Fruit fly (Drosophila melanogaster) whole organism, adult: ENCODE data around the gene Bin1.
"Not testable (repeated sequence)": the region's sequence is repeated elsewhere in the genome, so short reads cannot be mapped to it uniquely, and the experiment has no call there.

Experiments
- CG11617 ChIP-seq: fragments of 200-800 bp; sonication (Bioruptor generic); optimal IDR thresholded peaks from 2 replicates; lab custom pipeline; 2017; ENCODE audit warnings: mild to moderate bottlenecking, missing biosample characterization, missing genetic modification reagents, missing genetic modification characterization
- CG12768 ChIP-seq: fragments of 200-800 bp; sonication (Bioruptor generic); optimal IDR thresholded peaks from 2 replicates; lab custom pipeline; 2017; ENCODE audit warnings: missing biosample characterization, missing genetic modification characterization, mild to moderate bottlenecking, moderate library complexity, missing genetic modification reagents
- CG14711 ChIP-seq: fragments of 200-800 bp; sonication (Bioruptor generic); optimal IDR thresholded peaks from 2 replicates; lab custom pipeline; 2018; ENCODE audit warnings: missing biosample characterization, mild to moderate bottlenecking, missing genetic modification characterization, moderate library complexity
- CG1620 ChIP-seq: fragments of 200-800 bp; sonication (Bioruptor generic); optimal IDR thresholded peaks from 2 replicates; lab custom pipeline; 2016; ENCODE audit warnings: missing biosample characterization, missing genetic modification characterization
- CG33017 ChIP-seq: fragments of 200-800 bp; sonication (Bioruptor generic); optimal IDR thresholded peaks from 2 replicates; lab custom pipeline; 2018; ENCODE audit warnings: missing biosample characterization, mild to moderate bottlenecking, missing genetic modification characterization, moderate library complexity
- CG5204 ChIP-seq: fragments of 200-800 bp; sonication (Bioruptor generic); optimal IDR thresholded peaks from 2 replicates; lab custom pipeline; 2016; ENCODE audit warnings: missing biosample characterization, missing genetic modification characterization
- CG7045 ChIP-seq: fragments of 200-800 bp; sonication (Bioruptor generic); optimal IDR thresholded peaks from 2 replicates; lab custom pipeline; 2017; ENCODE audit warnings: missing biosample characterization, mild to moderate bottlenecking, missing genetic modification characterization
- CG7101 ChIP-seq: fragments of 200-800 bp; sonication (Bioruptor generic); optimal IDR thresholded peaks from 2 replicates; lab custom pipeline; 2018; ENCODE audit warnings: missing biosample characterization, mild to moderate bottlenecking, missing genetic modification characterization, moderate library complexity
- Clk ChIP-seq: fragments of 200-800 bp; sonication (Bioruptor generic); optimal IDR thresholded peaks from 2 replicates; lab custom pipeline; 2017; ENCODE audit warnings: missing biosample characterization, missing genetic modification characterization
- Crg-1 ChIP-seq: fragments of 200-800 bp; sonication (Bioruptor generic); optimal IDR thresholded peaks from 2 replicates; lab custom pipeline; 2016; ENCODE audit warnings: missing biosample characterization, missing genetic modification characterization
- Hr96 ChIP-seq: fragments of 200-800 bp; sonication (Bioruptor generic); optimal IDR thresholded peaks from 2 replicates; lab custom pipeline; 2016; ENCODE audit warnings: missing biosample characterization, missing genetic modification characterization
- Mnt ChIP-seq: fragments of 200-800 bp; sonication (Bioruptor generic); optimal IDR thresholded peaks from 2 replicates; lab custom pipeline; 2016; ENCODE audit warnings: missing biosample characterization, mild to moderate bottlenecking, missing genetic modification characterization
- bab1 ChIP-seq: fragments of 200-800 bp; sonication (Bioruptor generic); optimal IDR thresholded peaks from 3 replicates; lab custom pipeline; 2019; ENCODE audit warnings: missing biosample characterization, mild to moderate bottlenecking, missing genetic modification characterization, moderate library complexity
- cic ChIP-seq: fragments of 200-800 bp; sonication (Bioruptor generic); optimal IDR thresholded peaks from 2 replicates; lab custom pipeline; 2017; ENCODE audit warnings: missing biosample characterization, mild to moderate bottlenecking, missing genetic modification characterization, moderate library complexity
- cnc ChIP-seq, 2 experiments: fragments of >200 bp; optimal IDR thresholded peaks; 2 replicates each; lab custom pipeline; 2017
- kay ChIP-seq: fragments of 200-800 bp; sonication (Bioruptor generic); peaks from one replicate; lab custom pipeline; 2016; ENCODE audit warnings: missing biosample characterization, missing genetic modification characterization, borderline replicate concordance
- ovo ChIP-seq: fragments of 200-800 bp; sonication (Bioruptor generic); optimal IDR thresholded peaks from 2 replicates; lab custom pipeline; 2016; ENCODE audit warnings: missing biosample characterization, missing genetic modification characterization
- pad ChIP-seq: fragments of 200-800 bp; sonication (Bioruptor generic); optimal IDR thresholded peaks from 3 replicates; lab custom pipeline; 2017; ENCODE audit warnings: missing biosample characterization, missing genetic modification characterization, mild to moderate bottlenecking, moderate library complexity, missing genetic modification reagents
- tj ChIP-seq: fragments of 200-800 bp; sonication (Bioruptor generic); optimal IDR thresholded peaks from 3 replicates; lab custom pipeline; 2017; ENCODE audit warnings: missing biosample characterization, mild to moderate bottlenecking, missing genetic modification characterization, moderate library complexity
- toe ChIP-seq: fragments of 200-800 bp; sonication (Bioruptor generic); optimal IDR thresholded peaks from 2 replicates; lab custom pipeline; 2016; ENCODE audit warnings: missing biosample characterization, missing genetic modification characterization

Bin1 gene

DNA sequence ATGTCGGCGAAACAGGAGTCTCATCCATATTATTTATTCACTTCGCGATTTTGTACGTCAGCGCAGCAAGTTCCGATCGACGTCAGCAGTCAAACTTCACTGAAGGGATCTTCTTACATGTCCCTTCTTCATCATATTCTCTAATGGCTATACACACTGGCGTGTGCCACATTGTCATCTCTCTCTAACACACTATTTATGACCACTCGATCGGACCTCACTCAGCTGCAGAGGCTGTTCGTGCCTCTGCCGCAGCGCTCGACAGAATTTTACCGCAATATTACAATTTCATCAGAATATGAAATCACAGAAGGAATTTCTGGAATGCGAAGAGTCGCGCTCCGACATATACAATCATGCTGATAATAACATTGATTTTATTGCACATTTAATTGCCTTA is at the start of gene Bin1:
Bin1 (minus strand) TSS at position 101 of the 400 bp plus-strand sequence.
- TF ChIP-seq CG7101 (tag; lab: Kevin White, UChicago); Crg-1; toe (GFP tag; lab: Kevin White, UChicago): not testable (repeated sequence)

DNA sequence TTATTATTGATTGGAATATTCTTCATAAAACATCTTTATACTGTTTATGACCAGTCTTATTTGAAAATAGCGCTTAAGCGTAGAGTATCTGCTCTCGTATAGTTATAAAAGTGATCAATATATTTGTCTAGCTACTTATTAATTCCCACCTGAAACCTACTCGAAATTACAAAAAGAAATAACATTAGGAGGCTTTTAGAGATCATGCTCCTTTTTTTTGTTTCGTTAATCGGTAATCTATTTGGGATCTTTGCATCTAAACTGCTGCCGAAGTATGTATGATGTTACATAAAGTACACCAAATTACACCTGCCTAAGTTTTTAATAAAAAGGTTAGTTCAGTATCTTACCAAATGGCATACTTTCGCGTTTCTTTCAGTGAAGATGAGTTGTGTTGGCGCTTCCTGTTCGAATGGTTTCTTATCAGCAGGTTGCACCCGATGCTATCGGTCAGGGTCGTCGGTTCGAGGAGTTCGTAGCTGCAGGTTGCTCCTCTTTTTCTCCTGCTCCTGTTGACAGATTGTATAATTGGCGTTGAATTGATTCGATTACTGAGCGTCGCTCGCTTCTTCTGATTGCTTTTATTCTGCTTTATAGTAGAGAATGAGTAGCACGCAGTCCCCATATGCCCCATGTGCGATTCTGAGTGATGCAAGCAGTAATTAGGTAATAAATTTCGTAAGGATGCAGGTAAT is 48.8 kb upstream of the Bin1 start:
- TF ChIP-seq pad (no peak), CG7101 (tag; lab: Kevin White, UChicago) (no peak), cnc (optimal IDR thresholded peaks at IDR 0.05; lab: Kevin White, UChicago) (no peak), Hr96 (GFP tag; lab: Kevin White, UChicago) (no peak), tj (GFP tag; lab: Kevin White, UChicago) (no peak), CG1620 (GFP tag; lab: Kevin White, UChicago) (no peak), cic (GFP tag; lab: Kevin White, UChicago) (no peak), Clk (GFP tag; lab: Kevin White, UChicago) (no peak), CG7045 (GFP tag; lab: Kevin White, UChicago) (no peak), bab1 (GFP tag; lab: Kevin White, UChicago) (no peak), CG5204 (GFP tag; lab: Kevin White, UChicago) (no peak), kay (GFP tag; lab: Kevin White, UChicago) (no peak), toe (GFP tag; lab: Kevin White, UChicago) (no peak), Crg-1 (no peak), CG11617 (GFP tag; lab: Kevin White, UChicago) (no peak), CG12768 (GFP tag; lab: Kevin White, UChicago) (no peak), ovo (GFP tag; lab: Kevin White, UChicago) (no peak), Mnt (GFP tag; lab: Kevin White, UChicago) (no peak)

DNA sequence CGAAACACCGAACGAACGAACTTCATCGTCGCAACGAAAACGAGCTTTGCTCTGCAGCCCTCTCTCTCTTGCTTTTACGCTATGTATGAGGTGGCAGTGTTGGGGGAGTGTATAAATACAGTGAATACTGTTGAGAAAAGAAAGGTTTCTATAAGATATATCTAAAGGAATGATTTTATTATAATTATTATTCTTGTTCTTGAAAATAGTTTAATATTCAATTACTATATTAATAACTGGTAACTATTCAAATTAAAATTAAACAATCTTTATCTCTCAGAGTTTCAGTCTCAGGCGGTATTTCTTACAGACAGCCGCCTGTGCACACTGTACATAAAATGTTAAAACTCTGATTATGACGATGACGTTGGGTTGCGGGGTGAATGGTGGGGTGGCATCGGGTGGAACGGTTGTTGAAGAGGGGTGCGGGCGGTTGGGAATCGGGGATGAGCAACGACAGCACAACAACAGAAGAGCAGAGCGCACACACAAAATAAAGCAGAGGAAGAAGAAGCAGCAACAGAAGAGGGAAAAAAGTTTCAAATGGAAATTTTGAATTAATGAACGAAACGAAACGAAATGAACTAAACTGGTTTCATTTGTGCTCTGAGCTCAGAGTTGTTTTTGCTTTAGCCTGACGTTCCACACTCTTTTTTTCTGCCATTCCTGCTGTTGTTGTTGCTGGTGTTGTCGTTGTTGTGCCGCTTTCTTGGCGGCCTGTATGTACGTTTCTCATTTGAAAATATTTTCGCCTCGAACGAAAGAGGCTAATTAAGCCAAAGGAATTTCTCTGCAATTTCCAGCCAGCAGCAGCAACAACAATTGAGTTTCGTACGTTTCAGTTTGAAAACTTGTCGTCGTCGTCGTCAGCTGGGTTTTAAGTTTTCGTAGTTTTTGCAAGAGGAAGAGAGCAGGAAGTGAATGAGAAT is 47.6 kb upstream of the Bin1 start:
- TF ChIP-seq CG1620 (GFP tag; lab: Kevin White, UChicago) = peak; percentile 63
- peak; percentile 96 for TF ChIP-seq CG11617 (GFP tag; lab: Kevin White, UChicago)
- peak; percentile 25 for TF ChIP-seq Mnt (GFP tag; lab: Kevin White, UChicago)
- no peak for TF ChIP-seq cnc (optimal IDR thresholded peaks at IDR 0.05; lab: Kevin White, UChicago)
- TF ChIP-seq CG5204 (GFP tag; lab: Kevin White, UChicago) = peak; percentile 83
- peak; percentile 99 for TF ChIP-seq CG7101 (tag; lab: Kevin White, UChicago)
- TF ChIP-seq Clk (GFP tag; lab: Kevin White, UChicago) = peak; percentile 79
- TF ChIP-seq CG14711 = peak; percentile 97
- TF ChIP-seq ovo (GFP tag; lab: Kevin White, UChicago) = peak; percentile 87
- peak; percentile 84 for TF ChIP-seq tj (GFP tag; lab: Kevin White, UChicago)
- TF ChIP-seq CG12768 (GFP tag; lab: Kevin White, UChicago) = peak; percentile 96
- peak; percentile 99 for TF ChIP-seq kay (GFP tag; lab: Kevin White, UChicago)
- TF ChIP-seq Hr96 (GFP tag; lab: Kevin White, UChicago) = peak; percentile 38
- peak; percentile 97 for TF ChIP-seq pad
- TF ChIP-seq CG7045 (GFP tag; lab: Kevin White, UChicago) = peak; percentile 95
- TF ChIP-seq cic (GFP tag; lab: Kevin White, UChicago) = peak; percentile 78
- TF ChIP-seq bab1 (GFP tag; lab: Kevin White, UChicago) = peak; percentile 98
- TF ChIP-seq CG33017 = peak; percentile 99
- peak; percentile 69 for TF ChIP-seq toe (GFP tag; lab: Kevin White, UChicago)
- peak; percentile 85 for TF ChIP-seq Crg-1

DNA sequence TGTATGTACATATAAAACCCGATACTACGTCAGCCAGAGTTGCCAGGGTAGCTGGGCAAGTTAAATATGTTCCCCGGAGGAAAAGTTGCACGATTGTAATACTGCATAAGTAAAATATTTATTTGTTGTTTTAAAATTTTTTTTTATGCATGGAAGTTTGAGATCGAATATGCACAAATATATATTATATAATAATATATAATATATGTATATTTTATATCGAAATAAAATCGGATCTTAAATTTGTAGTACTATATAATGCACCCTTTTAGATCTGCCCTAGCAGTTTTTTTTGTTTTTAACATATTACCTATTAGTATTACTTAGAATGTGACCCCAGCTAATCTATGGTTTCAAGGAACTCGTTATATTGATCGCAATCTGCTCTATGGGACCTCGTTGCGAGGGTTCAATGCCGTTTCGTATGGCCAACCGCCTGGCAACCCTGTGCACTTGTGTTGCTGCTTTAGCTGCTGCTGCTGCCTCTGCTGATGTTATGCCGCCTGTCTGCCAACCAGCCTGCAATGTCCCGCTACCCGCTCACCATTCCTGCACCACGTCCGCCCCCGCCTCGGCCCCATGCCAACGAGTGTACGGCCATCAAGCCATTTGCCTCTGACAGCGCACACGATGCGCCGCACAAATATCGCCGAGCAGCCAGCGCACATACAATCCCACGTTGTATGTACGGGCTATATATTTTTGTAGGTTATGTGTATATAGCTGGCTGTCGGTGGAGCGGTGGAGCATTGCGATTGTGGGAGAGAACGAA is 46.8 kb upstream of the Bin1 start:
- peak; percentile 52 for TF ChIP-seq toe (GFP tag; lab: Kevin White, UChicago)
- TF ChIP-seq CG7045 (GFP tag; lab: Kevin White, UChicago) = peak; percentile 96
- TF ChIP-seq CG7101 (tag; lab: Kevin White, UChicago) = peak; percentile 91
- TF ChIP-seq CG1620 (GFP tag; lab: Kevin White, UChicago) = peak; percentile 12
- TF ChIP-seq kay (GFP tag; lab: Kevin White, UChicago) = no peak
- peak; percentile 42 for TF ChIP-seq bab1 (GFP tag; lab: Kevin White, UChicago)
- peak; percentile 58 for TF ChIP-seq Clk (GFP tag; lab: Kevin White, UChicago)
- peak; percentile 38 for TF ChIP-seq CG5204 (GFP tag; lab: Kevin White, UChicago)
- peak; percentile 89 for TF ChIP-seq cic (GFP tag; lab: Kevin White, UChicago)
- peak; percentile 35 for TF ChIP-seq ovo (GFP tag; lab: Kevin White, UChicago)
- TF ChIP-seq tj (GFP tag; lab: Kevin White, UChicago) = peak; percentile 73
- TF ChIP-seq Mnt (GFP tag; lab: Kevin White, UChicago) = peak; percentile 88
- peak; percentile 99 for TF ChIP-seq CG11617 (GFP tag; lab: Kevin White, UChicago)
- no peak for TF ChIP-seq cnc (optimal IDR thresholded peaks at IDR 0.05; lab: Kevin White, UChicago)
- TF ChIP-seq CG14711 = peak; percentile 87
- peak; percentile 72 for TF ChIP-seq Hr96 (GFP tag; lab: Kevin White, UChicago)
- no peak for TF ChIP-seq Crg-1
- TF ChIP-seq pad = no peak
- TF ChIP-seq CG12768 (GFP tag; lab: Kevin White, UChicago) = peak; percentile 87
- TF ChIP-seq CG33017 = peak; percentile 92
